Fruit fly (Drosophila melanogaster) whole organism, embryonic: ENCODE results near the gene CG2964.

Experiments used
- Abd-B ChIP-seq: fragments of 200-800 bp; sonication (Bioruptor generic); optimal IDR thresholded peaks from 2 replicates; lab custom pipeline; 2018; ENCODE audit warnings: missing biosample characterization, mild to moderate bottlenecking, missing genetic modification characterization, moderate library complexity
- Atf6 ChIP-seq: fragments of 200-800 bp; sonication (Bioruptor generic); IDR thresholded peaks from 2 replicates; pipeline ENCODE4 v1.3.6; 2022; ENCODE audit warnings: missing biosample characterization, missing genetic modification characterization
- Bgb ChIP-seq: fragments of 200-800 bp; sonication (Bioruptor generic); IDR thresholded peaks from 2 replicates; pipeline ENCODE4 v1.3.6; 2022; ENCODE audit warnings: missing biosample characterization, missing genetic modification characterization; ENCODE audit not compliant: partially characterized antibody
- CG10274 ChIP-seq: fragments of 200-800 bp; sonication (Bioruptor generic); optimal IDR thresholded peaks from 3 replicates; lab custom pipeline; 2017; ENCODE audit warnings: missing biosample characterization, mild to moderate bottlenecking, missing genetic modification characterization
- CG11696 ChIP-seq: fragments of 200-800 bp; sonication (Bioruptor generic); IDR thresholded peaks from 2 replicates; pipeline ENCODE4 v1.3.6; 2022; ENCODE audit warnings: missing biosample characterization, missing genetic modification characterization
- CG15479 ChIP-seq: fragments of 200-800 bp; sonication (Bioruptor generic); optimal IDR thresholded peaks from 3 replicates; lab custom pipeline; 2019; ENCODE audit warnings: missing biosample characterization, mild to moderate bottlenecking, missing genetic modification characterization, moderate library complexity
- CG15514 ChIP-seq: fragments of 200-800 bp; sonication (Bioruptor generic); optimal IDR thresholded peaks from 3 replicates; lab custom pipeline; 2017; ENCODE audit warnings: missing biosample characterization, missing genetic modification characterization, mild to moderate bottlenecking, moderate library complexity, missing genetic modification reagents
- CG17568 ChIP-seq: fragments of 200-800 bp; sonication (Bioruptor generic); optimal IDR thresholded peaks from 2 replicates; lab custom pipeline; 2018; ENCODE audit warnings: missing biosample characterization, mild to moderate bottlenecking, missing genetic modification characterization, moderate library complexity
- CG2678 ChIP-seq: fragments of 200-800 bp; sonication (Bioruptor generic); optimal IDR thresholded peaks from 3 replicates; lab custom pipeline; 2019; ENCODE audit warnings: missing biosample characterization, mild to moderate bottlenecking, missing genetic modification characterization, moderate library complexity
- CG3163 ChIP-seq: fragments of 200-800 bp; sonication (Bioruptor generic); optimal IDR thresholded peaks from 3 replicates; lab custom pipeline; 2016; ENCODE audit warnings: missing biosample characterization, missing genetic modification characterization
- CG34224 ChIP-seq: fragments of 200-800 bp; sonication (Bioruptor generic); IDR thresholded peaks from 3 replicates; pipeline ENCODE4 v1.3.6; 2022; ENCODE audit warnings: missing biosample characterization, missing genetic modification characterization; ENCODE audit not compliant: partially characterized antibody
- CG4360 ChIP-seq: fragments of 200-800 bp; sonication (Bioruptor generic); IDR thresholded peaks from 2 replicates; pipeline ENCODE4 v1.3.6; 2022; ENCODE audit warnings: missing biosample characterization, missing genetic modification characterization
- CG4707 ChIP-seq: fragments of 200-800 bp; sonication (Bioruptor generic); optimal IDR thresholded peaks from 2 replicates; lab custom pipeline; 2018; ENCODE audit warnings: missing biosample characterization, mild to moderate bottlenecking, missing genetic modification characterization, moderate library complexity
- CG6791 ChIP-seq: fragments of 200-800 bp; sonication (Bioruptor generic); IDR thresholded peaks from 3 replicates; pipeline ENCODE4 v1.3.6; 2022; ENCODE audit warnings: missing biosample characterization, missing genetic modification characterization; ENCODE audit not compliant: partially characterized antibody
- CG7839 ChIP-seq: fragments of 200-800 bp; sonication (Bioruptor generic); optimal IDR thresholded peaks from 3 replicates; lab custom pipeline; 2018; ENCODE audit warnings: missing biosample characterization, mild to moderate bottlenecking, missing genetic modification characterization, moderate library complexity
- CG8924 ChIP-seq: fragments of 200-800 bp; optimal IDR thresholded peaks from 3 replicates; lab custom pipeline; 2019; ENCODE audit warnings: missing biosample characterization, mild to moderate bottlenecking, missing genetic modification characterization, moderate library complexity
- CG9609 ChIP-seq: fragments of 200-800 bp; sonication (Bioruptor generic); optimal IDR thresholded peaks from 3 replicates; lab custom pipeline; 2016; ENCODE audit warnings: missing biosample characterization, missing genetic modification characterization
- D19A ChIP-seq: fragments of 200-800 bp; optimal IDR thresholded peaks from 3 replicates; lab custom pipeline; 2019; ENCODE audit warnings: missing biosample characterization, mild to moderate bottlenecking, missing genetic modification characterization, moderate library complexity
- Dbx ChIP-seq: fragments of 200-800 bp; sonication (Bioruptor generic); IDR thresholded peaks from 3 replicates; pipeline ENCODE4 v1.3.6; 2022; ENCODE audit warnings: missing biosample characterization, missing genetic modification characterization
- Drgx ChIP-seq: fragments of 200-800 bp; sonication (Bioruptor generic); IDR thresholded peaks from 2 replicates; pipeline ENCODE4 v1.3.6; 2022; ENCODE audit warnings: missing biosample characterization, missing genetic modification characterization
- Fer1 ChIP-seq: fragments of 200-800 bp; sonication (Bioruptor generic); optimal IDR thresholded peaks from 2 replicates; lab custom pipeline; 2017; ENCODE audit warnings: missing biosample characterization, mild to moderate bottlenecking, missing genetic modification characterization
- HHEX ChIP-seq: fragments of 200-800 bp; sonication (Bioruptor generic); optimal IDR thresholded peaks from 3 replicates; lab custom pipeline; 2017; ENCODE audit warnings: missing biosample characterization, mild to moderate bottlenecking, missing genetic modification characterization, missing genetic modification reagents
- HLHmδ ChIP-seq: fragments of 200-800 bp; sonication (Bioruptor generic); optimal IDR thresholded peaks from 2 replicates; lab custom pipeline; 2018; ENCODE audit warnings: missing biosample characterization, mild to moderate bottlenecking, missing genetic modification characterization, moderate library complexity
- Mad ChIP-seq: fragments of 200-800 bp; sonication (Bioruptor generic); optimal IDR thresholded peaks from 2 replicates; lab custom pipeline; 2016; ENCODE audit warnings: missing biosample characterization, missing genetic modification characterization
- Opbp ChIP-seq: fragments of 200-800 bp; sonication (Bioruptor generic); IDR thresholded peaks from 3 replicates; pipeline ENCODE4 v1.3.6; 2022; ENCODE audit warnings: missing biosample characterization, missing genetic modification characterization; ENCODE audit not compliant: partially characterized antibody
- Rfx ChIP-seq: fragments of 200-800 bp; sonication (Bioruptor generic); IDR thresholded peaks from 2 replicates; pipeline ENCODE4 v1.3.6; 2022; ENCODE audit warnings: missing biosample characterization, missing genetic modification characterization
- br ChIP-seq: fragments of >200 bp; optimal IDR thresholded peaks from 2 replicates; lab custom pipeline; 2017
- bsh ChIP-seq, 2 experiments: fragments of 200-800 bp; sonication (Bioruptor generic); optimal IDR thresholded peaks; 2 replicates each; lab custom pipeline; 2017 to 2018; ENCODE audit warnings: mild to moderate bottlenecking in 2 of 2, missing biosample characterization in 2 of 2, missing genetic modification characterization in 2 of 2, moderate library complexity in 1 of 2
- cato ChIP-seq: fragments of 200-800 bp; sonication (Bioruptor generic); optimal IDR thresholded peaks from 2 replicates; lab custom pipeline; 2016; ENCODE audit warnings: missing biosample characterization, missing genetic modification characterization, borderline replicate concordance
- caup ChIP-seq: fragments of 200-800 bp; sonication (Bioruptor generic); optimal IDR thresholded peaks from 3 replicates; lab custom pipeline; 2017; ENCODE audit warnings: missing biosample characterization, mild to moderate bottlenecking, missing genetic modification characterization, moderate library complexity; ENCODE audit not compliant: severe bottlenecking
- chinmo ChIP-seq: fragments of 200-800 bp; sonication (Bioruptor generic); IDR thresholded peaks from 4 replicates; pipeline ENCODE4 v1.3.6; 2022; ENCODE audit warnings: missing biosample characterization, missing genetic modification characterization; ENCODE audit not compliant: partially characterized antibody
- chm ChIP-seq: fragments of 200-800 bp; sonication (Bioruptor generic); IDR thresholded peaks from 2 replicates; pipeline ENCODE4 v1.3.6; 2022; ENCODE audit warnings: missing biosample characterization, missing genetic modification characterization
- cwo ChIP-seq: fragments of 200-800 bp; sonication (Bioruptor generic); optimal IDR thresholded peaks from 3 replicates; lab custom pipeline; 2017; ENCODE audit warnings: missing biosample characterization, missing genetic modification characterization, mild to moderate bottlenecking, moderate library complexity, missing genetic modification reagents
- ems ChIP-seq: fragments of 200-800 bp; sonication (Bioruptor generic); optimal IDR thresholded peaks from 3 replicates; lab custom pipeline; 2016; ENCODE audit warnings: missing biosample characterization, missing genetic modification characterization
- fd64A ChIP-seq: fragments of 200-800 bp; sonication (Bioruptor generic); optimal IDR thresholded peaks from 3 replicates; lab custom pipeline; 2018; ENCODE audit warnings: missing biosample characterization, mild to moderate bottlenecking, missing genetic modification characterization
- gcm ChIP-seq: fragments of 200-800 bp; sonication (Bioruptor generic); optimal IDR thresholded peaks from 2 replicates; lab custom pipeline; 2019; ENCODE audit warnings: missing biosample characterization, mild to moderate bottlenecking, missing genetic modification characterization, moderate library complexity
- grau ChIP-seq: fragments of 200-800 bp; optimal IDR thresholded peaks from 3 replicates; lab custom pipeline; 2019; ENCODE audit warnings: missing biosample characterization, mild to moderate bottlenecking, missing genetic modification characterization, moderate library complexity
- gsb ChIP-seq: fragments of 200-800 bp; sonication (Bioruptor generic); IDR thresholded peaks from 2 replicates; pipeline ENCODE4 v1.3.6; 2022; ENCODE audit warnings: missing biosample characterization, missing genetic modification characterization
- kah ChIP-seq: fragments of 200-800 bp; sonication (Bioruptor generic); optimal IDR thresholded peaks from 2 replicates; lab custom pipeline; 2018; ENCODE audit warnings: missing biosample characterization, mild to moderate bottlenecking, missing genetic modification characterization
- lov ChIP-seq, 2 experiments: fragments of 200-800 bp in 1 of 2; fragments of >200 bp in 1 of 2; sonication (Bioruptor generic) in 1 of 2; IDR thresholded peaks in 1 of 2; optimal IDR thresholded peaks in 1 of 2; 2 replicates in 1 of 2; 3 replicates in 1 of 2; pipeline versions ENCODE4 v1.3.6 to Lab custom; 2017 to 2022; ENCODE audit warnings: missing biosample characterization in 1 of 2, missing genetic modification characterization in 1 of 2
- p53 ChIP-seq: fragments of 200-800 bp; sonication (Bioruptor generic); optimal IDR thresholded peaks from 2 replicates; lab custom pipeline; 2016; ENCODE audit warnings: missing biosample characterization, missing genetic modification characterization
- row ChIP-seq: fragments of 200-800 bp; sonication (Bioruptor generic); IDR thresholded peaks from 3 replicates; pipeline ENCODE4 v1.3.6; 2022; ENCODE audit warnings: missing biosample characterization, missing genetic modification characterization
- sd ChIP-seq: fragments of 200-800 bp; sonication (Bioruptor generic); optimal IDR thresholded peaks from 3 replicates; lab custom pipeline; 2018; ENCODE audit warnings: missing biosample characterization, mild to moderate bottlenecking, missing genetic modification characterization, moderate library complexity
- slbo ChIP-seq: fragments of 200-800 bp; sonication (Bioruptor generic); IDR thresholded peaks from 2 replicates; pipeline ENCODE4 v1.3.6; 2022; ENCODE audit warnings: missing biosample characterization, missing genetic modification characterization
- trem ChIP-seq: fragments of 200-800 bp; optimal IDR thresholded peaks from 3 replicates; lab custom pipeline; 2019; ENCODE audit warnings: missing biosample characterization, mild to moderate bottlenecking, missing genetic modification characterization, moderate library complexity
- twi ChIP-seq: fragments of 200-800 bp; optimal IDR thresholded peaks from 2 replicates; lab custom pipeline; 2019; ENCODE audit warnings: missing biosample characterization, mild to moderate bottlenecking, missing genetic modification characterization, moderate library complexity
- zf30C ChIP-seq: fragments of 200-800 bp; sonication (Bioruptor generic); optimal IDR thresholded peaks from 3 replicates; lab custom pipeline; 2018; ENCODE audit warnings: missing biosample characterization, mild to moderate bottlenecking, missing genetic modification characterization

Gene CG2964

dm6 chr2L:2861885-2862620, 49.8 kb downstream of the CG2964 start (continued):
- TF ChIP-seq HLHmδ (GFP tag; lab: Kevin White, UChicago): peak; percentile 73
- TF ChIP-seq D19A (tag; lab: Kevin White, UChicago): peak; percentile 38
- peak; percentile 79 for TF ChIP-seq Bgb (GFP tag; lab: Robert Waterston, UW)
- TF ChIP-seq CG4360 (GFP tag; lab: Robert Waterston, UW): no peak
- TF ChIP-seq zf30C (GFP tag; lab: Kevin White, UChicago): peak; percentile 55
- TF ChIP-seq cwo: peak; percentile 50
- peak; percentile 25 for TF ChIP-seq gcm (GFP tag; lab: Kevin White, UChicago)
- TF ChIP-seq caup (GFP tag; lab: Kevin White, UChicago): peak; percentile 42
- TF ChIP-seq CG11696 (GFP tag; lab: Robert Waterston, UW): no peak
- TF ChIP-seq kah (GFP tag; lab: Kevin White, UChicago): peak; percentile 27
- TF ChIP-seq CG9609 (GFP tag; lab: Kevin White, UChicago): no peak
- TF ChIP-seq Drgx (GFP tag; lab: Robert Waterston, UW): peak; percentile 54
- TF ChIP-seq Abd-B (GFP tag; lab: Kevin White, UChicago): no peak
- TF ChIP-seq sd: peak; percentile 75
- no peak for TF ChIP-seq CG4707 (GFP tag; lab: Kevin White, UChicago)
- TF ChIP-seq CG17568 (GFP tag; lab: Kevin White, UChicago): peak; percentile 22
- TF ChIP-seq gsb: 0 out of 2 replicates have a peak, but pooled peaks have one; percentile 31
- no peak for TF ChIP-seq row
- no peak for TF ChIP-seq trem (tag; lab: Kevin White, UChicago)
- TF ChIP-seq Rfx (GFP tag; lab: Robert Waterston, UW): 0 out of 2 replicates have a peak, but pooled peaks have one; percentile 8
- TF ChIP-seq CG6791: peak; percentile 68; the same call in 2 of the 3 replicates
- TF ChIP-seq twi (tag; lab: Kevin White, UChicago): peak; percentile 52
- no peak for TF ChIP-seq CG15479 (GFP tag; lab: Kevin White, UChicago)
- peak; percentile 98 for TF ChIP-seq chinmo
- TF ChIP-seq lov (optimal IDR thresholded peaks at IDR 0.05; lab: Kevin White, UChicago): no peak
- TF ChIP-seq lov (GFP tag; IDR thresholded peaks at IDR 0.05; lab: Robert Waterston, UW): no peak
- peak; percentile 22 for TF ChIP-seq Fer1 (GFP tag; lab: Kevin White, UChicago)
- no peak for TF ChIP-seq Mad (GFP tag; lab: Kevin White, UChicago)
- peak; percentile 51; the same call in 1 of the 2 replicates for TF ChIP-seq Atf6 (GFP tag; lab: Robert Waterston, UW)
- peak; percentile 15 for TF ChIP-seq CG15514 (GFP tag; lab: Kevin White, UChicago)
- no peak for TF ChIP-seq p53 (GFP tag; lab: Kevin White, UChicago)
- TF ChIP-seq ems (GFP tag; lab: Kevin White, UChicago): peak; percentile 26
- no peak for TF ChIP-seq cato (GFP tag; lab: Kevin White, UChicago)
- peak; percentile 14 for TF ChIP-seq CG8924 (tag; lab: Kevin White, UChicago)
- peak; percentile 15 for TF ChIP-seq CG7839 (tag; lab: Kevin White, UChicago)
- peak; percentile 20 for TF ChIP-seq CG3163 (GFP tag; lab: Kevin White, UChicago)
- no peak for TF ChIP-seq CG10274 (GFP tag; lab: Kevin White, UChicago)
- TF ChIP-seq fd64A (GFP tag; lab: Kevin White, UChicago): peak; percentile 49
- TF ChIP-seq CG34224: peak; percentile 58; the same call in 2 of the 3 replicates
- TF ChIP-seq Opbp (GFP tag; lab: Robert Waterston, UW): peak; percentile 45; the same call in 1 of the 3 replicates
- TF ChIP-seq Dbx (GFP tag; lab: Robert Waterston, UW): peak; percentile 18; the same call in 1 of the 3 replicates
- TF ChIP-seq grau (tag; lab: Kevin White, UChicago): no peak
- peak; percentile 19 for TF ChIP-seq HHEX (GFP tag; lab: Kevin White, UChicago)
- TF ChIP-seq bsh (GFP tag; optimal IDR thresholded peaks at IDR 0.05; lab: Kevin White, UChicago): peak; percentile 7 to 55
- TF ChIP-seq slbo (GFP tag; lab: Robert Waterston, UW): no peak
- peak; percentile 40 for TF ChIP-seq CG2678 (tag; lab: Kevin White, UChicago)
- TF ChIP-seq br (lab: Kevin White, UChicago): no peak
- peak; percentile 68; the same call in 1 of the 2 replicates for TF ChIP-seq chm (GFP tag; lab: Robert Waterston, UW)
